Worm (Caenorhabditis elegans) whole organism, early embryonic: Measurements from ENCODE around the gene K08H2.3.

Experiments used
- B0310.2 ChIP-seq: sonication (generic microtip); optimal IDR thresholded peaks from 2 replicates; lab custom pipeline; 2016; ENCODE audit warnings: mild to moderate bottlenecking, missing genetic modification characterization, missing compliant biosample characterization
- F13C5.2 ChIP-seq: sonication (generic microtip); optimal IDR thresholded peaks from 2 replicates; lab custom pipeline; 2017; ENCODE audit warnings: mild to moderate bottlenecking, missing genetic modification characterization, inconsistent platforms, missing compliant biosample characterization
- aly-1 ChIP-seq: sonication (generic microtip); optimal IDR thresholded peaks from 2 replicates; lab custom pipeline; 2016; ENCODE audit warnings: missing genetic modification characterization, missing compliant biosample characterization
- ama-1 ChIP-seq: fragments of 150-350 bp; optimal IDR thresholded peaks from 2 replicates; lab custom pipeline; 2014
- ceh-13 ChIP-seq: fragments of 200-800 bp; sonication (Bioruptor generic); optimal IDR thresholded peaks from 2 replicates; lab custom pipeline; 2018; ENCODE audit warnings: mild to moderate bottlenecking, missing genetic modification characterization, missing compliant biosample characterization
- ceh-36 ChIP-seq: sonication (generic microtip); optimal IDR thresholded peaks from 2 replicates; lab custom pipeline; 2016; ENCODE audit warnings: missing genetic modification characterization, inconsistent platforms, missing compliant biosample characterization
- ets-7 ChIP-seq: sonication (generic microtip); optimal IDR thresholded peaks from 2 replicates; lab custom pipeline; 2016; ENCODE audit warnings: missing genotype, missing genetic modification characterization, missing compliant biosample characterization
- flt-1 ChIP-seq: fragments of 200-800 bp; sonication (Bioruptor generic); IDR thresholded peaks from 2 replicates; pipeline ENCODE4 v1.3.6; 2022; ENCODE audit warnings: missing genetic modification characterization, missing compliant biosample characterization
- hmbx-1 ChIP-seq: sonication (generic microtip); optimal IDR thresholded peaks from 2 replicates; lab custom pipeline; 2016; ENCODE audit warnings: mild to moderate bottlenecking, missing genetic modification characterization, missing compliant biosample characterization
- hmg-4 ChIP-seq: fragments of 200-800 bp; sonication (Bioruptor generic); optimal IDR thresholded peaks from 2 replicates; lab custom pipeline; 2018; ENCODE audit warnings: mild to moderate bottlenecking, missing genetic modification characterization, missing compliant biosample characterization
- hnd-1 ChIP-seq: sonication (generic microtip); optimal IDR thresholded peaks from 2 replicates; lab custom pipeline; 2016; ENCODE audit warnings: missing genetic modification characterization, missing compliant biosample characterization
- pes-1 ChIP-seq: fragments of 200-800 bp; sonication (Bioruptor generic); IDR thresholded peaks from 2 replicates; pipeline ENCODE4 v1.3.6; 2022; ENCODE audit warnings: missing genetic modification reagents, missing genetic modification characterization, missing compliant biosample characterization
- scrt-1 ChIP-seq: fragments of 200-800 bp; sonication (Bioruptor generic); IDR thresholded peaks from 2 replicates; pipeline ENCODE4 v1.3.6; 2022; ENCODE audit warnings: missing genetic modification characterization, missing compliant biosample characterization
- sea-1 ChIP-seq: fragments of 200-800 bp; sonication (Bioruptor generic); conservative IDR thresholded peaks from 2 replicates; pipeline ENCODE4 v1.3.6; 2022; ENCODE audit warnings: missing genetic modification characterization, missing compliant biosample characterization
- tbx-11 ChIP-seq: fragments of 200-800 bp; sonication (Bioruptor generic); IDR thresholded peaks from 2 replicates; pipeline ENCODE4 v1.3.6; 2022; ENCODE audit warnings: missing genetic modification characterization, missing compliant biosample characterization
- tbx-37 ChIP-seq: fragments of 200-800 bp; sonication (Bioruptor generic); conservative IDR thresholded peaks from 2 replicates; pipeline ENCODE4 v1.3.6; 2022; ENCODE audit warnings: missing genetic modification reagents, missing genetic modification characterization, missing compliant biosample characterization
- tra-4 ChIP-seq: sonication (generic microtip); optimal IDR thresholded peaks from 2 replicates; lab custom pipeline; 2017; ENCODE audit warnings: missing genetic modification characterization, missing compliant biosample characterization

The K08H2.3 gene

ce11 chrX:13206011-13206410 is 31.2 kb upstream of the K08H2.3 start:
- TF ChIP-seq hmg-4 (GFP tag; lab: Kevin White, UChicago), result no peak
- no peak for TF ChIP-seq hmbx-1 (tag; lab: Kevin White, UChicago)
- TF ChIP-seq ceh-13 (GFP tag; lab: Kevin White, UChicago), result no peak

ce11 chrX:13206911-13207310 is 30.3 kb upstream of the K08H2.3 start:
- TF ChIP-seq F13C5.2 (tag; lab: Kevin White, UChicago) (no peak), tbx-11 (no peak), aly-1 (tag; lab: Kevin White, UChicago) (no peak), ets-7 (tag; lab: Kevin White, UChicago) (no peak), scrt-1 (GFP tag; lab: Robert Waterston, UW) (no peak), tbx-37 (GFP tag; lab: Robert Waterston, UW) (no peak), hnd-1 (tag; lab: Kevin White, UChicago) (no peak), B0310.2 (tag; lab: Kevin White, UChicago) (no peak), pes-1 (GFP tag; lab: Robert Waterston, UW) (no peak), flt-1 (GFP tag; lab: Robert Waterston, UW) (no peak), hmg-4 (GFP tag; lab: Kevin White, UChicago) (no peak), hmbx-1 (tag; lab: Kevin White, UChicago) (no peak), sea-1 (no peak)

ce11 chrX:13209026-13209425 is 28.2 kb upstream of the K08H2.3 start:
- TF ChIP-seq ets-7 (tag; lab: Kevin White, UChicago) (no peak), ama-1 (no peak), hmbx-1 (tag; lab: Kevin White, UChicago) (no peak)

ce11 chrX:13210478-13210877 is 26.7 kb upstream of the K08H2.3 start:
- TF ChIP-seq ceh-36 (tag; lab: Kevin White, UChicago) (no peak), scrt-1 (GFP tag; lab: Robert Waterston, UW) (no peak), F13C5.2 (tag; lab: Kevin White, UChicago) (no peak), tbx-11 (no peak), ceh-13 (GFP tag; lab: Kevin White, UChicago) (no peak), hnd-1 (tag; lab: Kevin White, UChicago) (no peak), aly-1 (tag; lab: Kevin White, UChicago) (no peak), ama-1 (no peak), hmg-4 (GFP tag; lab: Kevin White, UChicago) (no peak), B0310.2 (tag; lab: Kevin White, UChicago) (no peak)

ce11 chrX:13212528-13212927 is 24.7 kb upstream of the K08H2.3 start:
- TF ChIP-seq tbx-37 (GFP tag; lab: Robert Waterston, UW) (no peak), ets-7 (tag; lab: Kevin White, UChicago) (no peak), ceh-13 (GFP tag; lab: Kevin White, UChicago) (no peak), B0310.2 (tag; lab: Kevin White, UChicago) (no peak), sea-1 (no peak), scrt-1 (GFP tag; lab: Robert Waterston, UW) (no peak), flt-1 (GFP tag; lab: Robert Waterston, UW) (no peak), tra-4 (tag; lab: Kevin White, UChicago) (no peak), aly-1 (tag; lab: Kevin White, UChicago) (no peak), tbx-11 (no peak)

- TF ChIP-seq pes-1 (GFP tag; lab: Robert Waterston, UW) (no peak), B0310.2 (tag; lab: Kevin White, UChicago) (no peak), ceh-13 (GFP tag; lab: Kevin White, UChicago) (no peak), hmg-4 (GFP tag; lab: Kevin White, UChicago) (no peak), tbx-11 (no peak), hmbx-1 (tag; lab: Kevin White, UChicago) (no peak), ama-1 (no peak), tbx-37 (GFP tag; lab: Robert Waterston, UW) (no peak), scrt-1 (GFP tag; lab: Robert Waterston, UW) (no peak), hnd-1 (tag; lab: Kevin White, UChicago) (no peak), sea-1 (no peak), tra-4 (tag; lab: Kevin White, UChicago) (no peak), ets-7 (tag; lab: Kevin White, UChicago) (no peak), aly-1 (tag; lab: Kevin White, UChicago) (no peak), F13C5.2 (tag; lab: Kevin White, UChicago) (no peak), flt-1 (GFP tag; lab: Robert Waterston, UW) (no peak)
These were observed 20.4 kb upstream of the K08H2.3 start, which contains the start of gene R12H7.4 for ce11 chrX:13216802-13217201. Gene R12H7.4, plus strand, starts transcription at chrX:13217102.

ce11 chrX:13217940-13218339 is 19.3 kb upstream of the K08H2.3 start:
- TF ChIP-seq tra-4 (tag; lab: Kevin White, UChicago), result no peak
- TF ChIP-seq pes-1 (GFP tag; lab: Robert Waterston, UW), result no peak
- TF ChIP-seq ets-7 (tag; lab: Kevin White, UChicago), result no peak
- TF ChIP-seq tbx-37 (GFP tag; lab: Robert Waterston, UW), result no peak
- no peak for TF ChIP-seq F13C5.2 (tag; lab: Kevin White, UChicago)
- TF ChIP-seq hmbx-1 (tag; lab: Kevin White, UChicago), result no peak
- no peak for TF ChIP-seq hmg-4 (GFP tag; lab: Kevin White, UChicago)
- no peak for TF ChIP-seq tbx-11
- TF ChIP-seq flt-1 (GFP tag; lab: Robert Waterston, UW), result no peak
- no peak for TF ChIP-seq scrt-1 (GFP tag; lab: Robert Waterston, UW)
- TF ChIP-seq sea-1, result no peak
- no peak for TF ChIP-seq aly-1 (tag; lab: Kevin White, UChicago)
- no peak for TF ChIP-seq B0310.2 (tag; lab: Kevin White, UChicago)
- no peak for TF ChIP-seq ceh-36 (tag; lab: Kevin White, UChicago)
- no peak for TF ChIP-seq hnd-1 (tag; lab: Kevin White, UChicago)
- no peak for TF ChIP-seq ama-1
- no peak for TF ChIP-seq ceh-13 (GFP tag; lab: Kevin White, UChicago)
